Worm (Caenorhabditis elegans) whole organism, L1 larva: Measurements from ENCODE around the gene F45B8.5.

Experiments
- C16A3.4 ChIP-seq: fragments of 150-350 bp; optimal IDR thresholded peaks from 2 replicates; lab custom pipeline; 2014; ENCODE audit warnings: missing biosample characterization, missing genetic modification characterization
- Y116A8C.19 ChIP-seq: sonication (generic microtip); optimal IDR thresholded peaks from 2 replicates; lab custom pipeline; 2016; ENCODE audit warnings: missing compliant biosample characterization, missing genetic modification characterization, borderline replicate concordance
- alr-1 ChIP-seq: fragments of 200-800 bp; sonication (Bioruptor generic); optimal IDR thresholded peaks from 2 replicates; lab custom pipeline; 2018; ENCODE audit warnings: borderline replicate concordance, mild to moderate bottlenecking, missing genetic modification characterization, missing compliant biosample characterization
- aly-2 ChIP-seq: fragments of 150-350 bp; optimal IDR thresholded peaks from 2 replicates; lab custom pipeline; 2014; ENCODE audit warnings: missing biosample characterization, missing genetic modification characterization
- ceh-63 ChIP-seq: fragments of 200-800 bp; sonication (Bioruptor generic); optimal IDR thresholded peaks from 2 replicates; lab custom pipeline; 2018; ENCODE audit warnings: mild to moderate bottlenecking, missing genetic modification characterization, missing compliant biosample characterization
- ceh-82 ChIP-seq, 3 experiments: fragments of 150-350 bp in 1 of 3; sonication (generic microtip) in 2 of 3; optimal IDR thresholded peaks; 2 replicates each; lab custom pipeline; 2014 to 2017; ENCODE audit warnings: missing biosample characterization in 3 of 3, missing genetic modification characterization in 3 of 3
- dpl-1 ChIP-seq, 3 experiments: fragments of 150-350 bp in 2 of 3; sonication (generic microtip) in 1 of 3; optimal IDR thresholded peaks; 2 replicates each; lab custom pipeline; 2014 to 2017; ENCODE audit warnings: missing biosample characterization in 3 of 3, missing genetic modification characterization in 3 of 3, missing genetic modification reagents in 3 of 3
- efl-1 ChIP-seq, 4 experiments: fragments of 150-350 bp; optimal IDR thresholded peaks in 3 of 4; peaks in 1 of 4; 1 replicate in 1 of 4; 2 replicates in 3 of 4; lab custom pipeline; 2014; ENCODE audit warnings: missing biosample characterization in 2 of 4, missing genetic modification characterization in 2 of 4, missing genetic modification reagents in 2 of 4
- elt-2 ChIP-seq: sonication (generic microtip); optimal IDR thresholded peaks from 2 replicates; lab custom pipeline; 2016; ENCODE audit warnings: missing genetic modification characterization, mild to moderate bottlenecking, inconsistent platforms, missing compliant biosample characterization, missing genetic modification reagents
- elt-3 ChIP-seq, 6 experiments: fragments of 150-350 bp in 1 of 6; sonication (generic microtip); optimal IDR thresholded peaks; 2 replicates each; lab custom pipeline; 2017 to 2018; ENCODE audit warnings: missing biosample characterization in 6 of 6, missing genetic modification characterization in 6 of 6, inconsistent platforms in 1 of 6
- hlh-17 ChIP-seq: fragments of 200-800 bp; sonication (Bioruptor generic); optimal IDR thresholded peaks from 2 replicates; lab custom pipeline; 2018; ENCODE audit warnings: missing genetic modification characterization, mild to moderate bottlenecking, missing compliant biosample characterization, moderate library complexity, borderline replicate concordance
- hlh-4 ChIP-seq: sonication (generic microtip); optimal IDR thresholded peaks from 2 replicates; lab custom pipeline; 2016; ENCODE audit warnings: mild to moderate bottlenecking, missing genetic modification characterization, missing compliant biosample characterization
- isw-1 ChIP-seq: fragments of 200-800 bp; sonication (Bioruptor generic); IDR thresholded peaks from 2 replicates; pipeline ENCODE4 v1.3.6; 2022; ENCODE audit warnings: missing genetic modification characterization, missing compliant biosample characterization
- jun-1 ChIP-seq: fragments of 150-350 bp; optimal IDR thresholded peaks from 2 replicates; lab custom pipeline; 2014; ENCODE audit warnings: missing biosample characterization, missing genetic modification reagents, missing genetic modification characterization
- lin-14 ChIP-seq: fragments of 200-800 bp; sonication (Bioruptor generic); optimal IDR thresholded peaks from 2 replicates; lab custom pipeline; 2018; ENCODE audit warnings: mild to moderate bottlenecking, missing genetic modification characterization, moderate library complexity, missing compliant biosample characterization
- lin-35 ChIP-seq, 2 experiments: fragments of 150-350 bp; optimal IDR thresholded peaks; 2 replicates each; lab custom pipeline; 2014; ENCODE audit warnings: missing biosample characterization in 2 of 2, missing genetic modification characterization in 2 of 2, missing genetic modification reagents in 2 of 2
- lsy-2 ChIP-seq, 2 experiments: fragments of 150-350 bp; optimal IDR thresholded peaks; 2 replicates each; lab custom pipeline; 2014; ENCODE audit warnings: missing biosample characterization in 2 of 2, missing genetic modification characterization in 2 of 2
- mef-2 ChIP-seq: fragments of 150-350 bp; optimal IDR thresholded peaks from 2 replicates; lab custom pipeline; 2014; ENCODE audit warnings: missing biosample characterization, missing genetic modification characterization
- mep-1 ChIP-seq: fragments of 150-350 bp; optimal IDR thresholded peaks from 2 replicates; lab custom pipeline; 2014; ENCODE audit warnings: missing biosample characterization, missing genetic modification characterization
- nhr-12 ChIP-seq: sonication (generic microtip); optimal IDR thresholded peaks from 2 replicates; lab custom pipeline; 2017; ENCODE audit warnings: missing biosample characterization, missing genetic modification characterization
- nhr-19 ChIP-seq: fragments of 200-800 bp; sonication (Bioruptor generic); conservative IDR thresholded peaks from 2 replicates; pipeline ENCODE4 v1.3.6; 2022; ENCODE audit warnings: missing genetic modification characterization, missing compliant biosample characterization
- nhr-20 ChIP-seq: sonication (generic microtip); optimal IDR thresholded peaks from 2 replicates; lab custom pipeline; 2016; ENCODE audit warnings: mild to moderate bottlenecking, missing genetic modification characterization, missing compliant biosample characterization
- nhr-28 ChIP-seq: fragments of 150-350 bp; optimal IDR thresholded peaks from 2 replicates; lab custom pipeline; 2014; ENCODE audit warnings: missing biosample characterization, missing genetic modification characterization
- nhr-76 ChIP-seq: sonication (generic microtip); optimal IDR thresholded peaks from 2 replicates; lab custom pipeline; 2017; ENCODE audit warnings: missing biosample characterization, missing genetic modification characterization
- nhr-85 ChIP-seq: sonication (generic microtip); peaks from one replicate; lab custom pipeline; 2016; ENCODE audit warnings: missing genetic modification characterization, inconsistent platforms, missing compliant biosample characterization
- nhr-90 ChIP-seq: sonication (generic microtip); optimal IDR thresholded peaks from 2 replicates; lab custom pipeline; 2016; ENCODE audit warnings: mild to moderate bottlenecking, missing genetic modification characterization, missing compliant biosample characterization; ENCODE audit not compliant: poor library complexity
- pag-3 ChIP-seq: sonication (generic microtip); optimal IDR thresholded peaks from 2 replicates; lab custom pipeline; 2017; ENCODE audit warnings: missing genetic modification characterization, mild to moderate bottlenecking, missing compliant biosample characterization, antibody characterized with exemption, borderline replicate concordance; ENCODE audit not compliant: insufficient read depth
- pax-3 ChIP-seq: fragments of 200-800 bp; sonication (Bioruptor generic); optimal IDR thresholded peaks from 2 replicates; lab custom pipeline; 2018; ENCODE audit warnings: mild to moderate bottlenecking, missing genetic modification characterization, moderate library complexity, missing compliant biosample characterization
- pqm-1 ChIP-seq: sonication (generic microtip); optimal IDR thresholded peaks from 3 replicates; lab custom pipeline; 2017; ENCODE audit warnings: missing biosample characterization, missing genetic modification characterization
- rnt-1 ChIP-seq: sonication (generic microtip); optimal IDR thresholded peaks from 2 replicates; lab custom pipeline; 2016; ENCODE audit warnings: mild to moderate bottlenecking, missing genetic modification characterization, moderate library complexity, missing compliant biosample characterization
- skn-1 ChIP-seq: fragments of 150-350 bp; optimal IDR thresholded peaks from 2 replicates; lab custom pipeline; 2014; ENCODE audit warnings: missing biosample characterization, missing genetic modification characterization
- snpc-4 ChIP-seq: fragments of 150-350 bp; optimal IDR thresholded peaks from 2 replicates; lab custom pipeline; 2014; ENCODE audit warnings: missing biosample characterization, missing genetic modification characterization
- sptf-1 ChIP-seq: fragments of 150-350 bp; optimal IDR thresholded peaks from 2 replicates; lab custom pipeline; 2014; ENCODE audit warnings: missing biosample characterization, missing genetic modification characterization
- sup-37 ChIP-seq: fragments of 200-800 bp; sonication (Bioruptor generic); optimal IDR thresholded peaks from 2 replicates; lab custom pipeline; 2018; ENCODE audit warnings: mild to moderate bottlenecking, missing genetic modification characterization, missing compliant biosample characterization
- swsn-7 ChIP-seq: sonication (generic microtip); optimal IDR thresholded peaks from 2 replicates; lab custom pipeline; 2016; ENCODE audit warnings: missing genetic modification characterization, missing compliant biosample characterization
- unc-62 ChIP-seq: fragments of 150-350 bp; optimal IDR thresholded peaks from 2 replicates; lab custom pipeline; 2014; ENCODE audit warnings: missing biosample characterization, missing genetic modification reagents, missing genetic modification characterization
- zip-4 ChIP-seq: fragments of 200-800 bp; sonication (Bioruptor generic); optimal IDR thresholded peaks from 2 replicates; lab custom pipeline; 2018; ENCODE audit warnings: mild to moderate bottlenecking, missing genetic modification characterization, moderate library complexity, missing compliant biosample characterization

F45B8.5 gene

ce11 chrX:14983274-14983673, 17.4 kb downstream of the F45B8.5 start, which contains the start of gene rbg-1 (continued):
- peak; percentile 89 for TF ChIP-seq mep-1 (tag; lab: Kevin White, UChicago)
- TF ChIP-seq isw-1, result peak; percentile 40; the same call in 1 of the 2 replicates
- peak; percentile 49 for TF ChIP-seq nhr-90 (tag; lab: Kevin White, UChicago)
- TF ChIP-seq zip-4 (GFP tag; lab: Kevin White, UChicago), result no peak
- no peak for TF ChIP-seq sptf-1
- peak; percentile 57 to 84 for TF ChIP-seq lin-35 (GFP tag; optimal IDR thresholded peaks at IDR 0.05; lab: Kevin White, UChicago)

- TF ChIP-seq Y116A8C.19 (no peak), aly-2 (tag; lab: Kevin White, UChicago) (no peak), pax-3 (no peak), alr-1 (no peak), snpc-4 (tag; lab: Kevin White, UChicago) (peak; percentile 83), lin-35 (GFP tag; optimal IDR thresholded peaks at IDR 0.05; lab: Kevin White, UChicago) (no peak), jun-1 (tag; lab: Kevin White, UChicago) (no peak), lsy-2 (tag; optimal IDR thresholded peaks at IDR 0.05; lab: Kevin White, UChicago) (no peak), rnt-1 (tag; lab: Kevin White, UChicago) (peak; percentile 17), efl-1 (optimal IDR thresholded peaks at IDR 0.05; lab: Kevin White, UChicago) (no peak), efl-1 (GFP tag; optimal IDR thresholded peaks at IDR 0.05 in 1 of 2; lab: Kevin White, UChicago) (no peak), hlh-4 (tag; lab: Kevin White, UChicago) (no peak), nhr-85 (tag; lab: Kevin White, UChicago) (peak; percentile 26), nhr-19 (GFP tag; lab: Robert Waterston, UW) (no peak), dpl-1 (GFP tag; optimal IDR thresholded peaks at IDR 0.05; lab: Kevin White, UChicago) (no peak), nhr-20 (tag; lab: Kevin White, UChicago) (no peak), pag-3 (tag; lab: Kevin White, UChicago) (no peak), lin-14 (GFP tag; lab: Kevin White, UChicago) (no peak), ceh-63 (no peak), skn-1 (tag; lab: Kevin White, UChicago) (no peak), elt-3 (tag; optimal IDR thresholded peaks at IDR 0.05; lab: Kevin White, UChicago) (no peak), zip-4 (GFP tag; lab: Kevin White, UChicago) (no peak), swsn-7 (tag; lab: Kevin White, UChicago) (no peak), hlh-17 (GFP tag; lab: Kevin White, UChicago) (no peak), C16A3.4 (tag; lab: Kevin White, UChicago) (no peak)
- TF ChIP-seq, all 84 proteins: peak for 3
Observed at ce11 chrX:14988160-14988559, 22.3 kb downstream of the F45B8.5 start.

- TF ChIP-seq nhr-85 (tag; lab: Kevin White, UChicago), result no peak
- TF ChIP-seq rnt-1 (tag; lab: Kevin White, UChicago), result no peak
- TF ChIP-seq nhr-12 (tag; lab: Kevin White, UChicago), result no peak
- TF ChIP-seq pqm-1, result no peak
- TF ChIP-seq sup-37, result no peak
- TF ChIP-seq nhr-76 (tag; lab: Kevin White, UChicago), result no peak
- TF ChIP-seq elt-2, result no peak
- TF ChIP-seq mef-2 (tag; lab: Kevin White, UChicago), result no peak
- TF ChIP-seq Y116A8C.19, result no peak
- no peak for TF ChIP-seq unc-62 (GFP tag; lab: Kevin White, UChicago)
- TF ChIP-seq nhr-28 (tag; lab: Kevin White, UChicago), result no peak
- no peak for TF ChIP-seq hlh-4 (tag; lab: Kevin White, UChicago)
- TF ChIP-seq ceh-82 (tag; optimal IDR thresholded peaks at IDR 0.05; lab: Kevin White, UChicago), result no peak
- TF ChIP-seq lin-14 (GFP tag; lab: Kevin White, UChicago), result no peak
- TF ChIP-seq dpl-1 (GFP tag; optimal IDR thresholded peaks at IDR 0.05; lab: Kevin White, UChicago), result no peak
- TF ChIP-seq sptf-1, result no peak
- TF ChIP-seq elt-3 (tag; optimal IDR thresholded peaks at IDR 0.05; lab: Kevin White, UChicago), result no peak
Observed at ce11 chrX:14991280-14991679, 25.4 kb downstream of the F45B8.5 start, which contains the start of gene iglr-1. iglr-1 (minus strand) TSS chrX:14991380.
